Worm (Caenorhabditis elegans): ENCODE results near the gene F40D4.17.

F40D4.17 gene

ce11 chrV:17155384-17155858 lies at the start of gene F40D4.17:
TSS of gene F40D4.17 (minus strand) at chrV:17155434.
- no peak for TF ChIP-seq unc-62 (GFP tag; optimal IDR thresholded peaks at IDR 0.05)

DNA sequence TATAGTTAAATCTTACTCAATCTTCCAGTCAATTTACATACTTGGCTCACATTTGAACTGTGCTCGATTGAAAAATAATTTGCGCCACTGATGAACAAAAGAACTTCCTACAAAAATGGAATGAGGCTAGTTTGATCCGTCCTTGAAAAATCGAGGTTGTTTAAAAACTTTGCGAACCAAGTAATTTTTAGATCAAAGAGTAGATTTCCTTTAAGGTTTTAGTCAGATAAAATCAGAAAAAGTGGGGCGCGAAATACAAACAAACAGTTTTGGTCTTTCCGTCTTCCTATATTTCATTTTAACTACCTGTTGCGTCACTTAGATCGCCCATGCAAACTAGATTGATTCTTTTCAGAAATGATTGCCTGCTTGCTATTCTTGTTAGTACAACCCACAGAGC lies 46.6 kb upstream of the F40D4.17 start, which contains the start of gene Y68A4A.10:
Y68A4A.10 (plus strand) TSS at position 301 of the 400 bp plus-strand sequence.
- no peak for TF ChIP-seq unc-62 (GFP tag; optimal IDR thresholded peaks at IDR 0.05)

- TF ChIP-seq unc-62 (GFP tag; optimal IDR thresholded peaks at IDR 0.05), result no peak
These were observed 43.7 kb upstream of the F40D4.17 start, which contains the start of gene srz-96 for ce11 chrV:17198926-17199325. TSS of gene srz-96 (plus strand) at chrV:17199226.

DNA sequence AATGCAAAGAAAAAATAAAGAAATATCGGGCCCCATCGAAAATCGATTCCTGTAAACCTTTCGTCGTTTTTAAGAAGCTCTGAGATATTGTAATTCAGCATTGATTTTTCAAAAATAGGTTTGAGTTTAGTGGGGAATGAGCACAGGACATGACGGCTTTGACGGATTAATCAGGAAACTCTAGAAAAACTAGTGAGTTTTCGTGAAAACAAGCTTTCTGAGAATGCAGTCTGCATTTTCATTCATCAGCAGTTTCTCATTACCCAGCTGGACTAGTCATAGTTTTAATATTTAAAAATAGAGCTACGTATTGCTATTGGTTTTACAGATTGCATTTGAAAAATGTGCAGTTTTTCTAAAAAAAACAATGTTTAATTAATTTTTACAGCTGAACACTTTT lies 37.0 kb upstream of the F40D4.17 start, which contains the start of gene srz-47:
srz-47 (minus strand) TSS at position 101 of the 400 bp plus-strand sequence.
- TF ChIP-seq unc-62 (GFP tag; optimal IDR thresholded peaks at IDR 0.05), result no peak

ce11 chrV:17190399-17190798 lies 35.2 kb upstream of the F40D4.17 start, which contains the start of gene str-199:
TSS of gene str-199 (minus strand) at chrV:17190499.
- TF ChIP-seq unc-62 (GFP tag; optimal IDR thresholded peaks at IDR 0.05), result no peak

DNA sequence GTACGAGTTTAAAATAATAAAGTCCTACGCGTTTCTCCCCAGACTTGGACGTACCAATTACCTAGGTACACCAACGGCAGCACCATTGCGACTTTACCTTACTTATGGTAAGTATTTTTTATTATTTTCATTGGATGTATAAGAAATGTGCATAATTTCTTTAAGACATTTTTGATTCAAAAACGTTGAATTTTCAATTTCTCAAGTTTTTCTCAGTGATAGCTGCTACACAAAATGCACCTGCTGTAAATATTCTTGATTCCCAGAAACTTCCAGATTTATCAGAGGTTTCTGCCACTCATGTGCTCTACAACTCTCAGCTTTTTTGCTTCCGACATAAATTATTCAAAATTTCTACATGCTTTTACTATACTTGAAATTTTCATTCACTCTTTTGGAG lies 26.8 kb upstream of the F40D4.17 start, which contains the start of gene srh-159:
srh-159 (plus strand) TSS at position 301 of the 400 bp plus-strand sequence.
- no peak for TF ChIP-seq unc-62 (GFP tag; optimal IDR thresholded peaks at IDR 0.05)

DNA sequence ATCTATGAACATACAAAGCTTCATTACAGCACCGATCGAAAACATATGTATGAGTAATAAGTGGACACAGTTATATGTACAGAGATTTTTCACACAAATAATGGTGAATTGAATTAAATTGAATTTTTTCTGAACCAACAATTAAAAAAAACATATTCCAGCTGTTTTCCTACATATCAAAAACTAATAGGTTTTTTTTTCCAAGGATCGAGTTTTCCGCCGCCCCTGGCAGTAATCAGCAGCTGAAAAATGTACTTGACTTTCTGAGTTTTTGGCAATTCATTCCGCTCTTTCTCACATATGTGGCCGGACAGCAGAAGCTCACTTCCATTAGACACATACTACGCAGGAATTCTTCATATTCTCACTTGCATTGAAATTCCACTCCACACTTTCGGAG lies 23.2 kb upstream of the F40D4.17 start, which contains the start of gene srh-174:
srh-174 (plus strand) TSS at position 301 of the 400 bp plus-strand sequence.
- no peak for TF ChIP-seq unc-62 (GFP tag; optimal IDR thresholded peaks at IDR 0.05)

ce11 chrV:17177967-17178366 lies 22.7 kb upstream of the F40D4.17 start, which contains the start of gene srsx-1:
TSS of gene srsx-1 (minus strand) at chrV:17178067.
- TF ChIP-seq unc-62 (GFP tag; optimal IDR thresholded peaks at IDR 0.05), result no peak

ce11 chrV:17173738-17174137 lies 18.5 kb upstream of the F40D4.17 start, which contains the start of gene srbc-25:
TSS of gene srbc-25 (plus strand) at chrV:17174038.
- TF ChIP-seq unc-62 (GFP tag; optimal IDR thresholded peaks at IDR 0.05), result no peak

DNA sequence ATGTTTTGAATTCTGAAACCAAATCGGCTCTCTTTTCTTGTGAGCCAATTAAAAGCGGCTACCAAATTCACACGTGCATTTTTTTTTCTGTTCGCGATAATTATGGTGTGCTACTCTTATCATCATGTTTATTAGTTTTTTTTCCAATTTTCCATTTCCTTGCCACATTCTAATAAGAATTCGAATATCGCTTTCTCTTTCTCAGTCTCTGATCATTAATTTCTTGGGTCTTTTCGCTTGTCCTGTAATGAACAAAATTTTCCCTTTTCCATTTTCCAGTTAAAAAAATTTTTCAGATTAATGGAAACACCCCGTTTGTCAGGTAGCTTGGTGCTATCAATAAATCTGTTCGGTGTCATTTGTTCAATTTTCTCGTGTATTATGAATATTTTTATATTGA lies 16.3 kb upstream of the F40D4.17 start, which contains the start of gene srbc-26:
srbc-26 (plus strand) TSS at position 301 of the 400 bp plus-strand sequence.
- TF ChIP-seq unc-62 (GFP tag; optimal IDR thresholded peaks at IDR 0.05), result no peak

ce11 chrV:17170822-17171221 lies 15.6 kb upstream of the F40D4.17 start, which contains the start of gene srw-51:
TSS of gene srw-51 (minus strand) at chrV:17170922.
- no peak for TF ChIP-seq unc-62 (GFP tag; optimal IDR thresholded peaks at IDR 0.05)

ce11 chrV:17167457-17167856 lies 12.2 kb upstream of the F40D4.17 start, which contains the start of gene srz-66:
TSS of gene srz-66 (minus strand) at chrV:17167557.
- no peak for TF ChIP-seq unc-62 (GFP tag; optimal IDR thresholded peaks at IDR 0.05)

DNA sequence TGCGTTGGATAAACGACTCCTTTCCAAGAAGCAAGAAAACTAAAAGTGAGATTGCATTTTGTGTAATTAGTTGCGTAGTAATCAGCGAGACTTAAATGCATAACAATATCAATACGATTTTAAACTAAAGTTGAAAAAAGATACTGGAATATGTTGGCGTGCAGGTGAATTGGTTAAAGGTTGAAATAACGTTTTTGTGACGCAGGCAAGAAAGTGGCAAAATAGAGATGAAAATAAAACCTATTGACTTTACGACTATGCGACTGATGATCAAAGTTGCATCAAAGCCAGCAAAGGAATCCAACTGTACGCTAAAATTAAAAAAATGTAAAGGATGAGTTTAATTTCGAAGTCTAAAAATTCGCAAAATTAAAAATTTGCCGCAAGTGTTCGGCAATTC lies 10.2 kb upstream of the F40D4.17 start, which contains the start of gene srh-102:
srh-102 (minus strand) TSS at position 101 of the 400 bp plus-strand sequence.
- no peak for TF ChIP-seq unc-62 (GFP tag; optimal IDR thresholded peaks at IDR 0.05)

DNA sequence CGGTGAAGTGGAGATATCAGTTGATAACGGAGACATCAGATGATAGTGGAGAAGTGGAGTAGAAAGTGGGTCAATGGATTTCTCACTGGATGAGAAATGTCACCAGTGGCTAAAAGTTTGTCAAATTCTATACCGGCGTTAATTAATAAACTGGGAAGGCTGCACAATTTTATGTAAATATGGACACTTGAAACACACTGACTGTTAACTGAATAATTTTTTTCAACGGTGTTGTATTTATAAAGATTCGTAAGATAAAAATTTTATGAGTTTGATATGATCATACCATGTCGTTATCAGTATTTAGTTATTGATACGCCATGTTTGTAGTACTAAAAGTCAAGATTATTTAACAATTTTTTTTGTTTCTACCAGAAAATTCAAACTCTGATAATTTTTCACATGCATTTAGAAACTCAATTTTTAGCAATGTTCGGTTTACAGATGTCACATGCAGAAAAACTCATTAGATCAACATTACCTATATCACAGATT lies 4.2 kb upstream of the F40D4.17 start, which contains the start of gene F40D4.12:
F40D4.12 (plus strand) TSS at position 445 of the 495 bp plus-strand sequence.
- TF ChIP-seq unc-62 (GFP tag; optimal IDR thresholded peaks at IDR 0.05), result no peak

DNA sequence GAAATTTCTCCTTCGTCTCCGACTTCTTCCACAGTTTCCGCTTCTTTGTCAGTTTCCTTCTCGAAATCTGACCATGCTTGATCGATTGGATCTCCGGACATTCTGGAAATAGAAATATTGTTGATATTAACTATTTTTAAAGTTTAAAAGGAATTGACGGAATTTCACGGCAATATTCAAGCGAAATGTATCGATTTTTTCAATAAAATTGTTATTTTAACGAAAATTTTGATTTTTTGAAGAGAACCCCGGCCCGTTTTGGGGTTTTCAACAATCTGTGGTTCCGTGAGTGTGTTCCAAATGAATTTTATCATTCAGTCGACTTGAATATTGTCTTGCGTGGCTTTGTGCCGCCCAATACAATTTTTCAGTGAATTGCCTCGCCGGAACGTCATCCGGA lies 1.9 kb upstream of the F40D4.17 start, which contains the start of gene F40D4.13:
F40D4.13 (minus strand) TSS at position 101 of the 400 bp plus-strand sequence.
- TF ChIP-seq unc-62 (GFP tag; optimal IDR thresholded peaks at IDR 0.05), result no peak

DNA sequence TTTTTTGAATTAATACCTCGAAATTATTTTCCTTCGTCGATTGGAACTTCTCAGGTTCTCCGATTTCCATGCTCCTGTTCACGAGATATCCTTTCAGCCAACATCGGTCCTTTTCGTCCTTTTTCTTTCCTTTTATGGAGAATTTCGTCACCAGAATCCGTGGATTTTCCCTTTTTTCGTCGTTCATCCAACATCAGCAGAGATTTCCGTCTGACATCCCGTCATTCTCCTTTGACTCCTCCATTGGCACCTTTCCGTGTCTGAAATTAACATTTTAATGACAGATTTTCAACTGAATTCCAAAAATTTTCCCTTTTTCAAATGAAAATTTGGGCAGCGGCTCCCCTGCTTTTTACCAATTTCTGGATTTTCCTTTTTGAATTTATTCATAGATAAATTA lies 290 bp downstream of the F40D4.17 start:
- TF ChIP-seq unc-62 (GFP tag; optimal IDR thresholded peaks at IDR 0.05), result no peak

DNA sequence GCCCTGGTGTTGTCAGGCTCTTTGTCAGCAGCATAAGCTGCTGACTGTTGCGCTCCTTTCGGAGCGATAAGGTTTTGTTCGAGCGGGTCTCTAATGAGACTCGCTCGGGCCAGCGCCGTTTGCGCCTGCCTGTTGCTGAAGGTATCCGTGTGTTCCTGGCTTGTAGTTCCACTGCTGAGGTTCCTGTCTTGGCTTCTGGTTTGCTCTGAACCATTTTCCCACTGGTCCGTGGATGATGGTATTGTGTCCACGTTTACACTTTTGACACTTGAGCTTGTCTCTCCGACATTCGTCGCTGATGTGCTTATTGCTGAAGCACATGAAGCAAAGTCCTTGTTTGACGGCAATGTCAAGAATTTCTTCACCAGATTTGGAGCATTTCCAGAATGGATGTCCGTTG lies 3.9 kb downstream of the F40D4.17 start:
- TF ChIP-seq unc-62 (GFP tag; optimal IDR thresholded peaks at IDR 0.05), result no peak
